Worm (Caenorhabditis elegans): ENCODE results near the gene set-1.

The set-1 gene

DNA sequence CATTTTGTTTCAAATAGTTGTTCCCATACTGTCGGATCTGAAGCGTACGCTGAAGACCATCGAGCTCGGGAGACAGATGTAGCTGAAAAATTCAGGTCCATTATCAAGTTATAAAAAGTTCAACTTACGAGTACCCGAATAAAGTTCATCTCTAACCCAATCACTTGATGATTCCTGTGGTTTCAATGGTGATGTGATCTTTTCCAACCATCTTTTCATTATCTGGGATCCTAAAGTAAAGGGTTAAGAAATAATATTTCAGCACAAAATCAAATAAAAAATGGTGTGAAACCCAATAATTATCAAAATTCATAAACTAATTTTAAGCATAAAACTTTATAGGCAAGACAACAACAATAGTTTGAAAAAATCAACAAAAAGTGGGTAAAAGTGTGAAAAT lies 25.0 kb downstream of the set-1 start, which contains the start of gene C05D11.8:
TSS of gene C05D11.8 (minus strand) at position 101 of the 400 bp plus-strand sequence.
- TF ChIP-seq ceh-2 (tag; optimal IDR thresholded peaks at IDR 0.05) = no peak
- no peak for TF ChIP-seq ceh-22 (tag; optimal IDR thresholded peaks at IDR 0.05)
- TF ChIP-seq tbx-7 (tag; optimal IDR thresholded peaks at IDR 0.05) = no peak
- no peak for TF ChIP-seq che-1 (tag; optimal IDR thresholded peaks at IDR 0.05)
- TF ChIP-seq gmeb-2 (tag; optimal IDR thresholded peaks at IDR 0.05) = no peak
- TF ChIP-seq ttx-3 (tag; optimal IDR thresholded peaks at IDR 0.05) = no peak
- no peak for TF ChIP-seq dmd-4 (tag; optimal IDR thresholded peaks at IDR 0.05; ENCODE audit: borderline replicate concordance)
- no peak for TF ChIP-seq madf-2 (tag; optimal IDR thresholded peaks at IDR 0.05)
- no peak for TF ChIP-seq lin-11 (tag; optimal IDR thresholded peaks at IDR 0.05)
- no peak for TF ChIP-seq unc-86 (tag; optimal IDR thresholded peaks at IDR 0.05)
- TF ChIP-seq tbx-2 (tag; optimal IDR thresholded peaks at IDR 0.05) = no peak
- TF ChIP-seq rnt-1 (tag; optimal IDR thresholded peaks at IDR 0.05) = no peak
- no peak for TF ChIP-seq ets-4 (tag; optimal IDR thresholded peaks at IDR 0.05)
- no peak for TF ChIP-seq ref-2 (tag; optimal IDR thresholded peaks at IDR 0.05)
- TF ChIP-seq fkh-10 (GFP tag; optimal IDR thresholded peaks at IDR 0.05) = no peak
- TF ChIP-seq C08G9.2 (tag; optimal IDR thresholded peaks at IDR 0.05) = no peak
- no peak for TF ChIP-seq pros-1 (tag; optimal IDR thresholded peaks at IDR 0.05)

DNA sequence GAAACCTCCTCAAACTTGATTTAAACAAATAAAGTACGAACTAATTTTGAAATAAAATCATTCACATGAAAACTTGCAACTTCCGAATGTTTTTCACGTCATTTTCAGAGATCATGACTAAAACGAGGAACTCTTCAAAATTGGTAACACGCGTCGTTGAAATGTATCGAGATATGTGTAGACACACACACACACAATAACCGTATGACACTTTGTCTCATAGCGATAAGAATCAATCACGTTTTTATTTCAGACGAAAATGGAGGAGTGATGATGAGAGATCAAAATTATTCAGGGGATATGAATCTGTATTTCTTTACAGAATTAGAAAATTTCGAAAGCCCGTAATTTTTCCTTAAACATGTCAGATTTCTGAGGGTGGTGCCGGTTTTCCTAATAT lies 29.5 kb downstream of the set-1 start:
- TF ChIP-seq lim-6 (tag; optimal IDR thresholded peaks at IDR 0.05) (no peak), ztf-16 (tag; optimal IDR thresholded peaks at IDR 0.05) (no peak), ref-2 (tag; optimal IDR thresholded peaks at IDR 0.05) (no peak), ceh-24 (tag; optimal IDR thresholded peaks at IDR 0.05) (no peak)

DNA sequence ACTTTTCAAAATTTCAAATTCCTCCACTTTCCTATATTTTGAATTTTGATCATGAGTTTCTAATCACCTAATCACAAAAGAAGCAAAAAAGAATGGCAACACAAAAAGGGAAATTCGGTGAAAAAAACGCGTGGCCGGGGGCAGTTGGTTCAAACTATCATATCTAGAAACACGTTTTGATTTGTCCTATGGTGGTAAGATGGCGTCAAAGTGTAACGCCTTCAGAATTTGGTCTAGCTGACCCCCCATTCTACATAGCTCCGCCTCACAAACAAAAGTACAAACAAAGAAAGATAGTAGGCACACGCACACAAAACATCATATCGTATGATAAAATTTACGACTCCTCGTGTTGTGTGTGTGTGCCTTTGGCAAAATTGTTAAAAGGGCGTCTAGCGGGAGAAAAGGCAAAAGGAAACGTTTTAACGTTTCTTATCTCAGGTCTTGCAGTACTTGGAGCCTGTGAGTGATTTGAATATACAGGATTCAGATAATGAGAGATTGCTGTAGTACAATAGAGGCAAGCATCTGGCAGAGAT lies 30.1 kb downstream of the set-1 start:
- TF ChIP-seq unc-42 (tag; optimal IDR thresholded peaks at IDR 0.05) = no peak
- TF ChIP-seq hlh-15 (tag; optimal IDR thresholded peaks at IDR 0.05) = no peak
- peak; percentile 49 for TF ChIP-seq elt-2 (tag; optimal IDR thresholded peaks at IDR 0.05)

DNA sequence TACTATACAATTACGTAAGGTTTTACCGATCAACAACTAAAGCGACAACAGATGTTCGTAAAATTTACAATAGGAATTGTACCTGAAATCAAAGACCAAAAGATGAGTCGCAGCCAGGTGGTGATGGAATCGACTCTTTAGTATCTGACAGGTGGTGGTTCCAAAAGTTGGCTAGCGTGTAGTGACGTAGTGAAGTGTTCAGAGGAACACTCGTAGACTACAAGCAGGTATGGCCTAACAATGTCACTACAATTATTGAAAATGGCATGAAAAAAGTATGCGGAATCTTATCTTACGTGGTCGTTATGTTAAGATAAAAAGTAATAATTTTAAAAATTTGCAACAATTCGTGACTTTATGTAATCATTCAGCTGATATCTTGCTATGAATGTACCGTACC lies 30.7 kb downstream of the set-1 start:
- TF ChIP-seq pros-1 (tag; optimal IDR thresholded peaks at IDR 0.05) = no peak
- TF ChIP-seq tbx-2 (tag; optimal IDR thresholded peaks at IDR 0.05) = no peak
- no peak for TF ChIP-seq dve-1 (tag; optimal IDR thresholded peaks at IDR 0.05)
- no peak for TF ChIP-seq elt-4 (tag; optimal IDR thresholded peaks at IDR 0.05)
- TF ChIP-seq ceh-2 (tag; optimal IDR thresholded peaks at IDR 0.05) = no peak
- no peak for TF ChIP-seq ceh-14 (tag; optimal IDR thresholded peaks at IDR 0.05)
- no peak for TF ChIP-seq pax-1 (tag; optimal IDR thresholded peaks at IDR 0.05)
- no peak for TF ChIP-seq nhr-232 (tag; optimal IDR thresholded peaks at IDR 0.05)
- TF ChIP-seq hlh-6 (tag; optimal IDR thresholded peaks at IDR 0.05) = no peak
- no peak for TF ChIP-seq ceh-6 (GFP tag; optimal IDR thresholded peaks at IDR 0.05)
- TF ChIP-seq ceh-22 (tag; optimal IDR thresholded peaks at IDR 0.05) = no peak
- TF ChIP-seq tbx-7 (tag; optimal IDR thresholded peaks at IDR 0.05) = no peak
- no peak for TF ChIP-seq unc-3 (GFP tag; conservative IDR thresholded peaks at IDR 0.05)
- TF ChIP-seq unc-3 (tag; optimal IDR thresholded peaks at IDR 0.05) = no peak
- TF ChIP-seq sox-4 (tag; optimal IDR thresholded peaks at IDR 0.05) = no peak
- TF ChIP-seq rnt-1 (tag; optimal IDR thresholded peaks at IDR 0.05) = no peak
- no peak for TF ChIP-seq lim-6 (tag; optimal IDR thresholded peaks at IDR 0.05)
- no peak for TF ChIP-seq C38D4.7 (GFP tag; optimal IDR thresholded peaks at IDR 0.05)

DNA sequence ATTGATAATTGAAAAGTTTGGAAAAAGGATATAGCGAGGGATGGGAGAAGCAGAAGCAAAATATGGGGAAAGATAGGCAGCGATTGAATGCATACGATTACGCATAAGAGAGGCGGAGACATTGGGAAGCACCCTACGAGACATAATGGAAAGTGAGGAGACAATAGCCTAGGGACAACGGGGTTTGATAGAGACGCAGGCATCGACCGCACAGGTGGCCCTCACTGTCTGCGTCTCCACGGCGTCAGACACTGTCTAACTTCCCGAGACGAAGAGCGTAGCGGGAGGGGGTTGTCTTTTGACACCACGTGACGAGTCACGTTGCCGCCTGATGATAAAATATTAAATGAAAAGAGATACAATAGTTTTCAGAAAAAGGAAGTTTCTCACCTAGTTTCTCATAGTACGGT lies 31.2 kb downstream of the set-1 start:
- TF ChIP-seq rnt-1 (tag; optimal IDR thresholded peaks at IDR 0.05) (peak; percentile 53), odd-2 (tag; optimal IDR thresholded peaks at IDR 0.05) (no peak), C38D4.7 (GFP tag; optimal IDR thresholded peaks at IDR 0.05) (no peak), pag-3 (tag; optimal IDR thresholded peaks at IDR 0.05; ENCODE audit: borderline replicate concordance) (no peak), sdc-2 (tag; optimal IDR thresholded peaks at IDR 0.05) (no peak), mec-3 (tag; optimal IDR thresholded peaks at IDR 0.05; ENCODE audit: borderline replicate concordance) (no peak), pros-1 (tag; optimal IDR thresholded peaks at IDR 0.05) (peak; percentile 54), gmeb-2 (tag; optimal IDR thresholded peaks at IDR 0.05) (no peak), ztf-16 (tag; optimal IDR thresholded peaks at IDR 0.05) (no peak), elt-2 (tag; optimal IDR thresholded peaks at IDR 0.05) (peak; percentile 39), ceh-18 (tag; optimal IDR thresholded peaks at IDR 0.05) (peak; percentile 46), unc-3 (GFP tag; conservative IDR thresholded peaks at IDR 0.05) (no peak), unc-3 (tag; optimal IDR thresholded peaks at IDR 0.05) (no peak), ets-4 (tag; optimal IDR thresholded peaks at IDR 0.05) (peak; percentile 47), ref-2 (tag; optimal IDR thresholded peaks at IDR 0.05) (peak; percentile 17), ceh-31 (tag; optimal IDR thresholded peaks at IDR 0.05) (peak; percentile 65), fkh-6 (tag; optimal IDR thresholded peaks at IDR 0.05) (no peak), ceh-48 (tag; optimal IDR thresholded peaks at IDR 0.05) (no peak), dve-1 (tag; optimal IDR thresholded peaks at IDR 0.05) (no peak), eyg-1 (tag; optimal IDR thresholded peaks at IDR 0.05) (no peak), tbx-2 (tag; optimal IDR thresholded peaks at IDR 0.05) (peak; percentile 57), hlh-8 (tag; optimal IDR thresholded peaks at IDR 0.05) (no peak), dmd-4 (tag; optimal IDR thresholded peaks at IDR 0.05; ENCODE audit: borderline replicate concordance) (no peak)
